Worm (Caenorhabditis elegans): Measurements from ENCODE around the gene F55E10.2.

ce11 chrX:8340393-8340792, at the start of gene F55E10.2:
- TF ChIP-seq flt-1 (GFP tag; IDR thresholded peaks at IDR 0.05) (no peak), aly-1 (tag; optimal IDR thresholded peaks at IDR 0.05) (no peak), ceh-13 (GFP tag; optimal IDR thresholded peaks at IDR 0.05) (no peak), tbx-11 (GFP tag; IDR thresholded peaks at IDR 0.05) (no peak), ama-1 (optimal IDR thresholded peaks at IDR 0.05) (no peak), ceh-36 (tag; optimal IDR thresholded peaks at IDR 0.05) (no peak), F13C5.2 (tag; optimal IDR thresholded peaks at IDR 0.05) (no peak), pes-1 (GFP tag; IDR thresholded peaks at IDR 0.05) (no peak)
